Fruit fly (Drosophila melanogaster) ovary, adult (tissue): Measurements from ENCODE around the gene fd96Ca.
"Not testable (repeated sequence)": the region's sequence is repeated elsewhere in the genome, so short reads cannot be mapped to it uniquely, and the experiment has no call there.

Experiments used
- CG17801 ChIP-seq: fragments of 200-800 bp; optimal IDR thresholded peaks from 2 replicates; lab custom pipeline; 2019; ENCODE audit warnings: missing biosample characterization, mild to moderate bottlenecking, missing genetic modification characterization, moderate library complexity; ENCODE audit not compliant: partially characterized antibody

fd96Ca gene

DNA sequence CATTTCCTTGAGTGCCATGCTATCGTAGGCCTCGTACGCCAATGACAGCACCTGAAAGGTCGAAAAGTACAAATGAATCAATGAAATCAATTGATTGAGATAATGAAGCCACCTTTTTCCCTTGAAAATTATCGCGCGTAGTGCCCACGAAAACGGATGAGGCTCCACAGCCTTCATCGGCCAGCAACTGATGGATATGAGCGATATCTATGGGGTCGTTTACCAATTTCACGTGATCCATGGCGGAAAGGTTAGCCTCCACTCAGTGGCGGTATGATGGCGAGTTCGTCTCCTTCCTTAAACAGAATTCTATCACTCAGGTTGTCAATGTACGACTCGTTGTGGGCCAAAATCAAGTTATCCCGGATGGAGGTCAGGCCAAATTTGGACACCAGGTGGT, 44.3 kb downstream of the fd96Ca start:
- TF ChIP-seq CG17801 (GFP tag; lab: Kevin White, UChicago) = no peak

DNA sequence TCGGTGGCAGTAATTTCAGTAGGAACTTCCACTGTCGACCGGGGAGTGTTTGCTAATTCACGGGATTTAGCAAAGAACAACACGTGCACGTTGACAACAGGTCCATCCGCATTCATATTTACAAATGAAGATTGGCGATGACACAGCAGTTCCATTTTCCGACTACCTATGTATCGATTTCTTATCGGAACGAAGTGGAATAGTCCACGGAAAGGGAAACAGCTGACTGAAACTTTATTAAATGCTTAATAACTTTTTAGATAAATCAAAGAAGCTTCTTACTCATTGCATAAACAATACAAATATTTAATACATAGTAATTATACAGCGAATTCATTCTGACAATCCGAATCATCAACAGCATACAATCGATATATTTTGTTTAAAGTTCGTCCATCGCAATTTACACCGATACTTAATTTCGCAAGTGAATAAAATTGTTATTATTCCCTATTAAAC, 44.8 kb downstream of the fd96Ca start, which contains the start of the genes Mocs2A, Mocs2B and Clbn:
Gene Mocs2A (minus strand): TSS at position 129 of the 459 bp plus-strand sequence.
Gene Mocs2B (minus strand): TSS at position 129 of the 459 bp plus-strand sequence.
Gene Clbn (plus strand): TSS at position 272 of the 459 bp plus-strand sequence.
- no peak for TF ChIP-seq CG17801 (GFP tag; lab: Kevin White, UChicago)

DNA sequence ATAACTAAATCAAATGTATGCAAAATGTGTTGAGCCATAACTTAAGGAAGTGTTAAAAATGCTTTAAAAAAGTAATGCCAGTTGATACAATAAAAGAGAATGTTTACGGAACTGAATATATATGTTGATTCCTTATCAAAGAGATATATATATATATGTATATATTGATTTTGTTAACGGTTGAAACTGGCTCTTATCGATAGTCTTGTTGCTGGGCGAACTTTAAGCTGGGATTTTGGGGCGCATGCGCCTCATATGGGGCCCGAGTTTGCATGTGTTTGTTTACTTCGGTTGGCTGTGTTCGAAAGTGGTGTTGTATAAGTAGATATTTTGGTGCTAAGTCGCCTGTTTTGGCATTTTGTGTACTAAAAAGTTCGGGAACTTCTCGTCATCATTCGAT, 48.6 kb downstream of the fd96Ca start, which contains the start of gene Bili:
Gene Bili (plus strand): TSS at position 265 of the 400 bp plus-strand sequence.
- TF ChIP-seq CG17801 (GFP tag; lab: Kevin White, UChicago) = not testable (repeated sequence)
